Worm (Caenorhabditis elegans) whole organism, early embryonic: ENCODE results near the gene fbxa-72.

Experiments used
- B0310.2 ChIP-seq: sonication (generic microtip); optimal IDR thresholded peaks from 2 replicates; lab custom pipeline; 2016; ENCODE audit warnings: mild to moderate bottlenecking, missing genetic modification characterization, missing compliant biosample characterization
- F13C5.2 ChIP-seq: sonication (generic microtip); optimal IDR thresholded peaks from 2 replicates; lab custom pipeline; 2017; ENCODE audit warnings: mild to moderate bottlenecking, missing genetic modification characterization, inconsistent platforms, missing compliant biosample characterization
- aly-1 ChIP-seq: sonication (generic microtip); optimal IDR thresholded peaks from 2 replicates; lab custom pipeline; 2016; ENCODE audit warnings: missing genetic modification characterization, missing compliant biosample characterization
- ama-1 ChIP-seq: fragments of 150-350 bp; optimal IDR thresholded peaks from 2 replicates; lab custom pipeline; 2014
- ceh-13 ChIP-seq: fragments of 200-800 bp; sonication (Bioruptor generic); optimal IDR thresholded peaks from 2 replicates; lab custom pipeline; 2018; ENCODE audit warnings: mild to moderate bottlenecking, missing genetic modification characterization, missing compliant biosample characterization
- ceh-36 ChIP-seq: sonication (generic microtip); optimal IDR thresholded peaks from 2 replicates; lab custom pipeline; 2016; ENCODE audit warnings: missing genetic modification characterization, inconsistent platforms, missing compliant biosample characterization
- ets-7 ChIP-seq: sonication (generic microtip); optimal IDR thresholded peaks from 2 replicates; lab custom pipeline; 2016; ENCODE audit warnings: missing genotype, missing genetic modification characterization, missing compliant biosample characterization
- flt-1 ChIP-seq: fragments of 200-800 bp; sonication (Bioruptor generic); IDR thresholded peaks from 2 replicates; pipeline ENCODE4 v1.3.6; 2022; ENCODE audit warnings: missing genetic modification characterization, missing compliant biosample characterization
- hmbx-1 ChIP-seq: sonication (generic microtip); optimal IDR thresholded peaks from 2 replicates; lab custom pipeline; 2016; ENCODE audit warnings: mild to moderate bottlenecking, missing genetic modification characterization, missing compliant biosample characterization
- hmg-4 ChIP-seq: fragments of 200-800 bp; sonication (Bioruptor generic); optimal IDR thresholded peaks from 2 replicates; lab custom pipeline; 2018; ENCODE audit warnings: mild to moderate bottlenecking, missing genetic modification characterization, missing compliant biosample characterization
- hnd-1 ChIP-seq: sonication (generic microtip); optimal IDR thresholded peaks from 2 replicates; lab custom pipeline; 2016; ENCODE audit warnings: missing genetic modification characterization, missing compliant biosample characterization
- pes-1 ChIP-seq: fragments of 200-800 bp; sonication (Bioruptor generic); IDR thresholded peaks from 2 replicates; pipeline ENCODE4 v1.3.6; 2022; ENCODE audit warnings: missing genetic modification reagents, missing genetic modification characterization, missing compliant biosample characterization
- scrt-1 ChIP-seq: fragments of 200-800 bp; sonication (Bioruptor generic); IDR thresholded peaks from 2 replicates; pipeline ENCODE4 v1.3.6; 2022; ENCODE audit warnings: missing genetic modification characterization, missing compliant biosample characterization
- sea-1 ChIP-seq: fragments of 200-800 bp; sonication (Bioruptor generic); conservative IDR thresholded peaks from 2 replicates; pipeline ENCODE4 v1.3.6; 2022; ENCODE audit warnings: missing genetic modification characterization, missing compliant biosample characterization
- tbx-11 ChIP-seq: fragments of 200-800 bp; sonication (Bioruptor generic); IDR thresholded peaks from 2 replicates; pipeline ENCODE4 v1.3.6; 2022; ENCODE audit warnings: missing genetic modification characterization, missing compliant biosample characterization
- tbx-37 ChIP-seq: fragments of 200-800 bp; sonication (Bioruptor generic); conservative IDR thresholded peaks from 2 replicates; pipeline ENCODE4 v1.3.6; 2022; ENCODE audit warnings: missing genetic modification reagents, missing genetic modification characterization, missing compliant biosample characterization
- tra-4 ChIP-seq: sonication (generic microtip); optimal IDR thresholded peaks from 2 replicates; lab custom pipeline; 2017; ENCODE audit warnings: missing genetic modification characterization, missing compliant biosample characterization

Gene fbxa-72

DNA sequence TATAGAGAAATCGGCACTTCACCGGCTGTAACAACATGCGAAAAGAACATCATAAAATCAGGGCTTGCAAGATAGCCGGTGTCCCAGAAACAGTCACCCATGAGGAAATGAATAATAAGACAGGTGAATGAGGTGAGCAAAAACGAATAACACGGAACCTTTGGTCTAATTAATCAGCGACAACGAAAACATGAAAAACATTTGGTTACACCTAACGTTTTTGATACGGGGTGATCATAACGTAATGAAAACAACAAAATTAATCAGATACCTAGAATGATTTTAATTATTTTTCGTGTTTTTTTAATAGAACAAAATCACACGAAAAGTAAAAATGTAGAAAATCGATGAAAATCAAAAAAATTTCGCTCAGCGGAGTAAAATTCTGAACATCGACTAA lies 20.7 kb downstream of the fbxa-72 start, which contains the start of gene srh-245:
Gene srh-245 (minus strand): TSS at position 101 of the 400 bp plus-strand sequence.
- TF ChIP-seq hnd-1 (no peak), F13C5.2 (tag; lab: Kevin White, UChicago) (no peak), tbx-11 (GFP tag; lab: Robert Waterston, UW) (no peak)

DNA sequence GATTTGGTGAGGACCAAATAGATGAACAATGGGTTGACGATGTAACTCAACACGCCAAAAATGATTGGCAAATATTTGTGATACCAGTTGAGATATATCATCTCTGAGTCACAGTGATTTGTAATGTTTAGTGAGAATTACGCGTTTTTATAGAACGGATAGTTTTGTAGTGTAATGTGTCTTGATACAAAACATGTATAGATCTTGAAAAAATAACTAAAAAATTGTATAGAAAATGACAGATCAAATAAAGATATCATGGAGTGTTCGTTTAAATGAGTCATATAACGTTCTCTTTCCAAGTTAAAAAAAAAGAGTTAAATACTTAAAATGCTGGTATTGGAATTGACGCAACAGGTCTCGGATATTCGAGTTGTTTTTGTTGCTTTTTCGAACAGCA lies 22.2 kb downstream of the fbxa-72 start, which contains the start of gene srj-6:
Gene srj-6 (minus strand): TSS at position 101 of the 400 bp plus-strand sequence.
- TF ChIP-seq scrt-1 (GFP tag; lab: Robert Waterston, UW) (no peak), F13C5.2 (tag; lab: Kevin White, UChicago) (no peak), tbx-37 (no peak), tbx-11 (GFP tag; lab: Robert Waterston, UW) (no peak), tra-4 (tag; lab: Kevin White, UChicago) (no peak), ama-1 (lab: Kevin White, UChicago) (no peak), flt-1 (GFP tag; lab: Robert Waterston, UW) (no peak), ceh-36 (tag; lab: Kevin White, UChicago) (no peak)

DNA sequence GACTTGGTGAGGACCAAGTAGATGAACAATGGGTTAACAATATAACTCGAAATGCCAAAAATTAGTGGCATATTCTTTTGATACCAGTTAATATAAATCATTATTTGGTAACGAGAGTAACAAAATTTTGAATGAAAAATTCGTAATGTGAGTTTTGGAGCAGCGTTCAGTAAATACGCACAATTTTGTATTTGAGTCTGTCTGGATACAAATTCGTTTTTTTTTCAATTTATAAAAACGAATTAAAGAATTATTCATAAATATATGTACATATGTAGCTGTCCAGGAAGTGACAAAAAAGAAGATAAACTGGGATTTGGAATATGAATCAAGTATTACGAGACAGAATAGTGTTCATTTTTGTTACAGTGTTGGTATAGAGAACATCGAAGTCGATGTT lies 23.6 kb downstream of the fbxa-72 start, which contains the start of gene srj-5:
Gene srj-5 (minus strand): TSS at position 101 of the 400 bp plus-strand sequence.
- TF ChIP-seq ama-1 (lab: Kevin White, UChicago) (no peak), hmbx-1 (no peak), hmg-4 (no peak), flt-1 (GFP tag; lab: Robert Waterston, UW) (no peak), F13C5.2 (tag; lab: Kevin White, UChicago) (no peak)

DNA sequence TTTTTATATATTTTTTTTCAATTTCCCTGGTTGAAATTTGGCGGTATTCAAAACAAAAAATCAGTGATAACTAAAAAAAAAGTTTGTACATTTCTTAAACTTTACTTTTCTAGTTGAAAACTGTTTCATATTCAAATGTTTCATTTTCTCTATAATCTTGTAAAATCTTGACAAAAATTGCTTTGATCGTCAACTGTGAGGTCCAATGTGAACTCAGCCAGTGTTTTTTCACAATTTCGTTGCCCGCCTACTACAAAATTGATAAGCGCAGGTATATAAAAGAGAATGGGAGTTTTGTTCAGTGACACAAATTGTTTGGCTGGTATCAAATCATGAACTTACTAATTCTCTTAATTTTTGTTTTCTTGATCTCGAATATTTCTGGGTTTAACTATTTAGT lies 29.7 kb downstream of the fbxa-72 start, which contains the start of gene ugt-42:
Gene ugt-42 (plus strand): TSS at position 301 of the 400 bp plus-strand sequence.
- TF ChIP-seq B0310.2 (tag; lab: Kevin White, UChicago) (no peak), scrt-1 (GFP tag; lab: Robert Waterston, UW) (no peak), pes-1 (no peak), ceh-36 (tag; lab: Kevin White, UChicago) (no peak), ets-7 (tag; lab: Kevin White, UChicago) (no peak), aly-1 (tag; lab: Kevin White, UChicago) (no peak), hnd-1 (no peak), flt-1 (GFP tag; lab: Robert Waterston, UW) (no peak), hmg-4 (no peak), ceh-13 (no peak), hmbx-1 (no peak), F13C5.2 (tag; lab: Kevin White, UChicago) (no peak), sea-1 (GFP tag; lab: Robert Waterston, UW) (no peak), tbx-11 (GFP tag; lab: Robert Waterston, UW) (no peak), ama-1 (lab: Kevin White, UChicago) (no peak)

DNA sequence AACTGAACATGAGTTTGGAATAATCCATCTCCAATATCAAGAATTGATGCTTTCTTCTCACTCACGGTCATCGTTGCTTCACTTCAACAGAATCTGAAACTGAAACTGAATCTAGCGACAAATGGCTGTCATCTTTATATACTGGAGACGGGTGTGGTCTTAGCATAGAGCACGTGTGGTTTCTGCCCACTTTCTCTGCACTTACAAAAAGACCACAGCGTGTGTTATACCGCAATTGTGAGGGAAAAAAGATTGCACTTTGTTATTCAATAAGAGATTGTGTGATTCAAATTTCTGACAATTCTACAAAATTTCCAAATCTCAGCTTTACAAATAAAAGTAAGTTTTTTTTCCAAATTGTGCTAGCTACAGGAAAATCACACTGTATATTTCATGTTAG lies 30.4 kb downstream of the fbxa-72 start, which contains the start of gene F48G7.12:
Gene F48G7.12 (minus strand): TSS at position 101 of the 400 bp plus-strand sequence.
- TF ChIP-seq ceh-13 (no peak), hmg-4 (no peak), tra-4 (tag; lab: Kevin White, UChicago) (no peak), B0310.2 (tag; lab: Kevin White, UChicago) (no peak), ceh-36 (tag; lab: Kevin White, UChicago) (no peak), flt-1 (GFP tag; lab: Robert Waterston, UW) (no peak), tbx-37 (no peak), hnd-1 (no peak), hmbx-1 (no peak), ets-7 (tag; lab: Kevin White, UChicago) (no peak), pes-1 (no peak), tbx-11 (GFP tag; lab: Robert Waterston, UW) (no peak), scrt-1 (GFP tag; lab: Robert Waterston, UW) (no peak), sea-1 (GFP tag; lab: Robert Waterston, UW) (no peak), F13C5.2 (tag; lab: Kevin White, UChicago) (no peak)

DNA sequence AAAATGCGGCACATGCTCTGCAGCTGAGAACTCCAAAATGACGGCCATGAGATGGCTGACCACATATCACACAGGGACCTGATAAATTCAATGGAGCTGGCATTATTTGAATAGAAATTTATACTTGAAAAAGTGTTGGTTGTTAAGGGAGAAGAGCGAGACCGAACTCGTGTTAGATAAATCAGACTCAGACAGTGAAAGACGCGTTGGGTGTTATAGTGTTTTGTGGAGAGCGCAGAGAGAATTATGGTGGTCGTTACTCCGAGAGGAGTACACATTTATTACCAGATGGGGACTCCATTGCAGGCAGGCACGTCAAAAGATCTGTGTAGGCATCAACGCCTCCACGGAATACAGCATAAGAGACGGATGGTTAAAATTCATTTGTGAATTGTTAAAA lies 33.8 kb downstream of the fbxa-72 start, which contains the start of gene nhr-190:
Gene nhr-190 (minus strand): TSS at position 175 of the 400 bp plus-strand sequence.
- TF ChIP-seq tbx-37 (no peak), ceh-36 (tag; lab: Kevin White, UChicago) (no peak), tbx-11 (GFP tag; lab: Robert Waterston, UW) (no peak), tra-4 (tag; lab: Kevin White, UChicago) (no peak), hmbx-1 (no peak), B0310.2 (tag; lab: Kevin White, UChicago) (no peak)

DNA sequence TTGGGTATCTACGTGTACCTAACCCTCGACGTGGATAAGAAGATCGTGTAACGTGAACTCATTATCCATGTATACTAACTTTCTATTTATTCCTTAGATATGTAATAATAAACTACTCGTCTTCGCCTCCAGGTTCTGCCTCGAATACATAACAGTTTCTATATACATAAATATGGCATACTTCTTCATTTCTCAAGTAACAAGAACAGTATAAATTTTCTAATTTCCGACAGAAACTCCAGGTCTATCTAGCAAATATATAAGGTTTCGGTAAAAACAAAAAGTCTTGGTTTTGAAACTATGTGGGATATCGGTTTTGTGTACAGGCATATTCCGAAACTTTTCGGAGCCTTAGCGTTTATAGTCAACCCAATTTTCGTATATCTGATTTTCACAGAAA lies 38.2 kb downstream of the fbxa-72 start, which contains the start of gene srj-37:
Gene srj-37 (plus strand): TSS at position 301 of the 400 bp plus-strand sequence.
- no peak for TF ChIP-seq F13C5.2 (tag; lab: Kevin White, UChicago)
- TF ChIP-seq scrt-1 (GFP tag; lab: Robert Waterston, UW), result no peak
- no peak for TF ChIP-seq ceh-36 (tag; lab: Kevin White, UChicago)
- no peak for TF ChIP-seq flt-1 (GFP tag; lab: Robert Waterston, UW)
- TF ChIP-seq ets-7 (tag; lab: Kevin White, UChicago), result no peak
- TF ChIP-seq ama-1 (lab: Kevin White, UChicago), result no peak
- TF ChIP-seq ceh-13, result no peak
- TF ChIP-seq aly-1 (tag; lab: Kevin White, UChicago), result no peak
- no peak for TF ChIP-seq pes-1
- no peak for TF ChIP-seq hmbx-1
- TF ChIP-seq tra-4 (tag; lab: Kevin White, UChicago), result no peak
- TF ChIP-seq hmg-4, result no peak
- no peak for TF ChIP-seq tbx-11 (GFP tag; lab: Robert Waterston, UW)
- no peak for TF ChIP-seq B0310.2 (tag; lab: Kevin White, UChicago)
- no peak for TF ChIP-seq tbx-37
- no peak for TF ChIP-seq sea-1 (GFP tag; lab: Robert Waterston, UW)
- no peak for TF ChIP-seq hnd-1

DNA sequence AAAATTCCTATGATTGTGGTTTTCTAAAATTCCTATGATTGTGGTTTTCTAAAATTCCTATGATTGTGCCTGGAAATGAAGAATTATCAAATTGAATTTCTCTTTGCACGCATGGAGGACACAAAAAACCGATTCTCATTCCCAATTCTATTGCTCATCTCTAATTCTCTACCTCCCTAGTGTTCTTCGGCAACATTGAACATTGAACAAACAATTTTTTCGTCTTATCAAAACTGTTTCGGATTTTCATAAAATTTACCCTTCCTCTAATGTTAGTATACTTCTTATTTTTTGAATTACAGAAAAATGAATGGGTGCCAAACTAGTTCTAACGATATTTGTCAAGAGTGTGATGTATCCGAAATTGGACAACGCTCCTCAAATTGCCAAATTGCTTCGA lies 40.3 kb downstream of the fbxa-72 start, which contains the start of gene pals-31:
Gene pals-31 (plus strand): TSS at position 301 of the 400 bp plus-strand sequence.
- TF ChIP-seq ceh-36 (tag; lab: Kevin White, UChicago) (no peak), hnd-1 (no peak), hmbx-1 (no peak), ets-7 (tag; lab: Kevin White, UChicago) (no peak), tbx-37 (no peak), scrt-1 (GFP tag; lab: Robert Waterston, UW) (no peak), hmg-4 (no peak), F13C5.2 (tag; lab: Kevin White, UChicago) (no peak), ceh-13 (no peak), tbx-11 (GFP tag; lab: Robert Waterston, UW) (no peak), aly-1 (tag; lab: Kevin White, UChicago) (no peak), B0310.2 (tag; lab: Kevin White, UChicago) (no peak), flt-1 (GFP tag; lab: Robert Waterston, UW) (no peak)
